Worm (Caenorhabditis elegans) whole organism, late embryonic: Measurements from ENCODE around the gene vav-1.

ENCODE experiments used
- ama-1 ChIP-seq: fragments of 150-350 bp; optimal IDR thresholded peaks from 2 replicates; lab custom pipeline; 2014
- elt-2 ChIP-seq: sonication (generic microtip); optimal IDR thresholded peaks from 2 replicates; lab custom pipeline; 2016; ENCODE audit warnings: missing genetic modification reagents, missing genetic modification characterization, missing compliant biosample characterization
- fkh-10 ChIP-seq: fragments of 150-350 bp; optimal IDR thresholded peaks from 2 replicates; lab custom pipeline; 2014; ENCODE audit warnings: missing biosample characterization, missing genetic modification reagents, missing genetic modification characterization
- fkh-6 ChIP-seq: sonication (generic microtip); optimal IDR thresholded peaks from 2 replicates; lab custom pipeline; 2016; ENCODE audit warnings: missing genetic modification characterization, missing compliant biosample characterization
- hlh-30 ChIP-seq: sonication (generic microtip); optimal IDR thresholded peaks from 2 replicates; lab custom pipeline; 2017; ENCODE audit warnings: antibody characterized with exemption, missing genetic modification characterization, missing compliant biosample characterization; ENCODE audit not compliant: insufficient read depth
- hlh-6 ChIP-seq: sonication (generic microtip); optimal IDR thresholded peaks from 2 replicates; lab custom pipeline; 2016; ENCODE audit warnings: missing genotype, missing genetic modification characterization, missing compliant biosample characterization
- lin-11 ChIP-seq: fragments of 200-800 bp; sonication (Bioruptor generic); optimal IDR thresholded peaks from 2 replicates; lab custom pipeline; 2018; ENCODE audit warnings: mild to moderate bottlenecking, missing genetic modification characterization, missing compliant biosample characterization
- madf-2 ChIP-seq: sonication (generic microtip); optimal IDR thresholded peaks from 2 replicates; lab custom pipeline; 2017; ENCODE audit warnings: missing genetic modification characterization, missing compliant biosample characterization
- pag-3 ChIP-seq: sonication (generic microtip); optimal IDR thresholded peaks from 2 replicates; lab custom pipeline; 2016; ENCODE audit warnings: missing compliant biosample characterization, missing genetic modification characterization, borderline replicate concordance

- no peak for TF ChIP-seq lin-11 (tag; lab: Kevin White, UChicago)
- no peak for TF ChIP-seq pag-3 (tag; lab: Kevin White, UChicago)
- no peak for TF ChIP-seq ama-1 (lab: Kevin White, UChicago)
- TF ChIP-seq fkh-10 (GFP tag; lab: Kevin White, UChicago) = no peak
- no peak for TF ChIP-seq elt-2
- TF ChIP-seq hlh-30 = no peak
- TF ChIP-seq hlh-6 (tag; lab: Kevin White, UChicago) = no peak
- TF ChIP-seq madf-2 = no peak
- no peak for TF ChIP-seq fkh-6 (tag; lab: Kevin White, UChicago)
Measured at ce11 chrX:9228441-9228840, 3.5 kb downstream of the vav-1 start.
